Fruit fly (Drosophila melanogaster): ENCODE data around the gene Adh.

dm6 chr2L:14612998-14613955 is 2.1 kb upstream of the Adh start:
- TF ChIP-seq pan (optimal IDR thresholded peaks at IDR 0.05) (no peak), h (GFP tag; optimal IDR thresholded peaks at IDR 0.05) (peak; percentile 9), psq (GFP tag; optimal IDR thresholded peaks at IDR 0.05) (peak; percentile 63), brk (GFP tag; optimal IDR thresholded peaks at IDR 0.05) (peak; percentile 21), foxo (GFP tag; optimal IDR thresholded peaks at IDR 0.05) (peak in 1 of 2 experiments; percentile 75), Vsx2 (GFP tag; optimal IDR thresholded peaks at IDR 0.05; ENCODE audit: partially characterized antibody) (no peak), Mio (GFP tag; optimal IDR thresholded peaks at IDR 0.05) (no peak), Myc (optimal IDR thresholded peaks at IDR 0.05) (no peak), usp (GFP tag; optimal IDR thresholded peaks at IDR 0.05) (no peak), CG9705 (GFP tag; optimal IDR thresholded peaks at IDR 0.05) (no peak), N (GFP tag; optimal IDR thresholded peaks at IDR 0.05) (no peak), fru (GFP tag; optimal IDR thresholded peaks at IDR 0.05) (peak; percentile 69), dsf (GFP tag; optimal IDR thresholded peaks at IDR 0.05; ENCODE audit: borderline replicate concordance) (no peak), sage (GFP tag; optimal IDR thresholded peaks at IDR 0.05) (no peak)

Measured in whole organism, wandering third instar larva.